Fruit fly (Drosophila melanogaster) Kc167 (cell line): ENCODE results near the gene Osi7.

Experiments used
- Myc ChIP-seq: fragments of >200 bp; optimal IDR thresholded peaks from 2 replicates; lab custom pipeline; 2017; ENCODE audit warnings: missing external identifiers
- ttk ChIP-seq: sonication (Bioruptor generic); optimal IDR thresholded peaks from 2 replicates; lab custom pipeline; 2017; ENCODE audit warnings: missing external identifiers

DNA sequence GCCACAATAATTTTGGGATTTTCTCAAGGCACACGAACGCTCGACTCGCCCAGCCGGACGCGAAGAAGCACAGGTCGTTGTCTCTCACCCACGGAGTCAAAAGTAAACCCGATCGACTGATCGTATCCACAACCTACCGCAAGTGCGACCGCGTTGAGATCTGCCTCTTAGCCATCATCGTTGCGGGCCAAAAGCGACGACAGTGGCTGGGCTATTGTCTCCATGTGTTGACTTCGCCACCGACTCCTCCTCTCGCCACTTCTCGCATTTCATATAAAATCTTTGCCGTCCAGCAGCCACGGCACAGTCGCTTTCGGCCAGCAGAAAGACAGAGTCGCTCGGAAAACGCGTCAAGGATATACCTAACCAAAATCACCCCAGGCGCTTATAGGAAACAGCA is 39.7 kb upstream of the Osi7 start, which contains the start of gene Osi2:
- no peak for TF ChIP-seq Myc (lab: Kevin White, UChicago)
- TF ChIP-seq ttk = no peak
